Worm (Caenorhabditis elegans) whole organism, L1 larva: Measurements from ENCODE around the gene gly-13.

ENCODE experiments used
- C04F5.9 ChIP-seq: sonication (generic microtip); optimal IDR thresholded peaks from 2 replicates; lab custom pipeline; 2016; ENCODE audit warnings: missing genetic modification characterization, missing compliant biosample characterization
- F16B12.6 ChIP-seq: fragments of 150-350 bp; optimal IDR thresholded peaks from 2 replicates; lab custom pipeline; 2014; ENCODE audit warnings: missing biosample characterization, missing genetic modification characterization
- Y116A8C.19 ChIP-seq: sonication (generic microtip); optimal IDR thresholded peaks from 2 replicates; lab custom pipeline; 2016; ENCODE audit warnings: missing compliant biosample characterization, missing genetic modification characterization, borderline replicate concordance
- aha-1 ChIP-seq: fragments of 150-350 bp; optimal IDR thresholded peaks from 2 replicates; lab custom pipeline; 2014; ENCODE audit warnings: missing biosample characterization, missing genetic modification characterization
- alr-1 ChIP-seq: fragments of 200-800 bp; sonication (Bioruptor generic); optimal IDR thresholded peaks from 2 replicates; lab custom pipeline; 2018; ENCODE audit warnings: borderline replicate concordance, mild to moderate bottlenecking, missing genetic modification characterization, missing compliant biosample characterization
- aly-2 ChIP-seq: fragments of 150-350 bp; optimal IDR thresholded peaks from 2 replicates; lab custom pipeline; 2014; ENCODE audit warnings: missing biosample characterization, missing genetic modification characterization
- blmp-1 ChIP-seq: fragments of 150-350 bp; optimal IDR thresholded peaks from 2 replicates; lab custom pipeline; 2014; ENCODE audit warnings: missing biosample characterization, missing genetic modification characterization
- ceh-63 ChIP-seq: fragments of 200-800 bp; sonication (Bioruptor generic); optimal IDR thresholded peaks from 2 replicates; lab custom pipeline; 2018; ENCODE audit warnings: mild to moderate bottlenecking, missing genetic modification characterization, missing compliant biosample characterization
- ceh-8 ChIP-seq: fragments of 200-800 bp; sonication (Bioruptor generic); optimal IDR thresholded peaks from 2 replicates; lab custom pipeline; 2018; ENCODE audit warnings: mild to moderate bottlenecking, missing genetic modification characterization, moderate library complexity, missing compliant biosample characterization
- ceh-82 ChIP-seq, 3 experiments: fragments of 150-350 bp in 1 of 3; sonication (generic microtip) in 2 of 3; optimal IDR thresholded peaks; 2 replicates each; lab custom pipeline; 2014 to 2017; ENCODE audit warnings: missing biosample characterization in 3 of 3, missing genetic modification characterization in 3 of 3
- ceh-88 ChIP-seq: fragments of 200-800 bp; sonication (Bioruptor generic); IDR thresholded peaks from 2 replicates; pipeline ENCODE4 v1.3.6; 2022; ENCODE audit warnings: missing genetic modification characterization, missing compliant biosample characterization
- efl-1 ChIP-seq, 4 experiments: fragments of 150-350 bp; optimal IDR thresholded peaks in 3 of 4; peaks in 1 of 4; 1 replicate in 1 of 4; 2 replicates in 3 of 4; lab custom pipeline; 2014; ENCODE audit warnings: missing biosample characterization in 2 of 4, missing genetic modification characterization in 2 of 4, missing genetic modification reagents in 2 of 4
- egl-27 ChIP-seq, 2 experiments: fragments of 150-350 bp in 1 of 2; sonication (generic microtip); optimal IDR thresholded peaks; 3 replicates each; lab custom pipeline; 2017 to 2018; ENCODE audit warnings: missing biosample characterization in 2 of 2, missing genetic modification characterization in 2 of 2, missing genetic modification reagents in 2 of 2
- elt-2 ChIP-seq: sonication (generic microtip); optimal IDR thresholded peaks from 2 replicates; lab custom pipeline; 2016; ENCODE audit warnings: missing genetic modification characterization, mild to moderate bottlenecking, inconsistent platforms, missing compliant biosample characterization, missing genetic modification reagents
- elt-3 ChIP-seq, 6 experiments: fragments of 150-350 bp in 1 of 6; sonication (generic microtip); optimal IDR thresholded peaks; 2 replicates each; lab custom pipeline; 2017 to 2018; ENCODE audit warnings: missing biosample characterization in 6 of 6, missing genetic modification characterization in 6 of 6, inconsistent platforms in 1 of 6
- fkh-10 ChIP-seq: sonication (generic microtip); optimal IDR thresholded peaks from 2 replicates; lab custom pipeline; 2017; ENCODE audit warnings: missing biosample characterization, missing genetic modification reagents, missing genetic modification characterization
- fkh-4 ChIP-seq: sonication (generic microtip); optimal IDR thresholded peaks from 2 replicates; lab custom pipeline; 2016; ENCODE audit warnings: missing compliant biosample characterization, missing genetic modification characterization, borderline replicate concordance
- grh-1 ChIP-seq: fragments of 200-800 bp; sonication (Bioruptor generic); IDR thresholded peaks from 2 replicates; pipeline ENCODE4 v1.3.6; 2022; ENCODE audit warnings: missing genetic modification reagents, missing genetic modification characterization, missing compliant biosample characterization
- hlh-17 ChIP-seq: fragments of 200-800 bp; sonication (Bioruptor generic); optimal IDR thresholded peaks from 2 replicates; lab custom pipeline; 2018; ENCODE audit warnings: missing genetic modification characterization, mild to moderate bottlenecking, missing compliant biosample characterization, moderate library complexity, borderline replicate concordance
- irx-1 ChIP-seq: sonication (generic microtip); optimal IDR thresholded peaks from 2 replicates; lab custom pipeline; 2016; ENCODE audit warnings: missing genetic modification characterization, missing compliant biosample characterization
- jun-1 ChIP-seq: fragments of 150-350 bp; optimal IDR thresholded peaks from 2 replicates; lab custom pipeline; 2014; ENCODE audit warnings: missing biosample characterization, missing genetic modification reagents, missing genetic modification characterization
- lin-13 ChIP-seq: fragments of 150-350 bp; optimal IDR thresholded peaks from 2 replicates; lab custom pipeline; 2014; ENCODE audit warnings: missing biosample characterization, missing genetic modification reagents, missing genetic modification characterization
- lin-35 ChIP-seq, 2 experiments: fragments of 150-350 bp; optimal IDR thresholded peaks; 2 replicates each; lab custom pipeline; 2014; ENCODE audit warnings: missing biosample characterization in 2 of 2, missing genetic modification characterization in 2 of 2, missing genetic modification reagents in 2 of 2
- mab-9 ChIP-seq: fragments of 200-800 bp; sonication (Bioruptor generic); IDR thresholded peaks from 2 replicates; pipeline ENCODE4 v1.3.6; 2022; ENCODE audit warnings: missing genetic modification reagents, missing genetic modification characterization, missing compliant biosample characterization
- mep-1 ChIP-seq: fragments of 150-350 bp; optimal IDR thresholded peaks from 2 replicates; lab custom pipeline; 2014; ENCODE audit warnings: missing biosample characterization, missing genetic modification characterization
- nhr-12 ChIP-seq: sonication (generic microtip); optimal IDR thresholded peaks from 2 replicates; lab custom pipeline; 2017; ENCODE audit warnings: missing biosample characterization, missing genetic modification characterization
- nhr-237 ChIP-seq: fragments of 150-350 bp; optimal IDR thresholded peaks from 2 replicates; lab custom pipeline; 2014; ENCODE audit warnings: missing biosample characterization, missing genetic modification characterization
- nhr-47 ChIP-seq: sonication (generic microtip); optimal IDR thresholded peaks from 2 replicates; lab custom pipeline; 2016; ENCODE audit warnings: mild to moderate bottlenecking, missing genetic modification characterization, moderate library complexity, missing compliant biosample characterization
- nhr-84 ChIP-seq: sonication (generic microtip); optimal IDR thresholded peaks from 2 replicates; lab custom pipeline; 2017; ENCODE audit warnings: missing biosample characterization, missing genetic modification characterization
- nhr-90 ChIP-seq: sonication (generic microtip); optimal IDR thresholded peaks from 2 replicates; lab custom pipeline; 2016; ENCODE audit warnings: mild to moderate bottlenecking, missing genetic modification characterization, missing compliant biosample characterization; ENCODE audit not compliant: poor library complexity
- snpc-4 ChIP-seq: fragments of 150-350 bp; optimal IDR thresholded peaks from 2 replicates; lab custom pipeline; 2014; ENCODE audit warnings: missing biosample characterization, missing genetic modification characterization
- sox-4 ChIP-seq: sonication (generic microtip); optimal IDR thresholded peaks from 2 replicates; lab custom pipeline; 2016; ENCODE audit warnings: missing genetic modification characterization, missing compliant biosample characterization
- sptf-1 ChIP-seq: fragments of 150-350 bp; optimal IDR thresholded peaks from 2 replicates; lab custom pipeline; 2014; ENCODE audit warnings: missing biosample characterization, missing genetic modification characterization
- sup-37 ChIP-seq: fragments of 200-800 bp; sonication (Bioruptor generic); optimal IDR thresholded peaks from 2 replicates; lab custom pipeline; 2018; ENCODE audit warnings: mild to moderate bottlenecking, missing genetic modification characterization, missing compliant biosample characterization
- swsn-7 ChIP-seq: sonication (generic microtip); optimal IDR thresholded peaks from 2 replicates; lab custom pipeline; 2016; ENCODE audit warnings: missing genetic modification characterization, missing compliant biosample characterization
- tbx-2 ChIP-seq: sonication (generic microtip); optimal IDR thresholded peaks from 2 replicates; lab custom pipeline; 2016; ENCODE audit warnings: missing genetic modification characterization, missing compliant biosample characterization
- tlp-1 ChIP-seq: fragments of 150-350 bp; optimal IDR thresholded peaks from 2 replicates; lab custom pipeline; 2014; ENCODE audit warnings: missing biosample characterization, missing genetic modification characterization
- unc-130 ChIP-seq: fragments of 150-350 bp; optimal IDR thresholded peaks from 2 replicates; lab custom pipeline; 2017; ENCODE audit warnings: missing biosample characterization, missing genetic modification characterization, inconsistent platforms
- unc-30 ChIP-seq: sonication (generic microtip); optimal IDR thresholded peaks from 2 replicates; lab custom pipeline; 2017; ENCODE audit warnings: missing biosample characterization, missing genetic modification characterization
- unc-62 ChIP-seq: fragments of 150-350 bp; optimal IDR thresholded peaks from 2 replicates; lab custom pipeline; 2014; ENCODE audit warnings: missing biosample characterization, missing genetic modification reagents, missing genetic modification characterization
- unc-86 ChIP-seq: sonication (generic microtip); optimal IDR thresholded peaks from 2 replicates; lab custom pipeline; 2016; ENCODE audit warnings: missing genetic modification characterization, missing compliant biosample characterization
- unc-98 ChIP-seq: fragments of 200-800 bp; sonication (Bioruptor generic); IDR thresholded peaks from 2 replicates; pipeline ENCODE4 v1.3.6; 2022; ENCODE audit warnings: missing genetic modification characterization, missing compliant biosample characterization
- vab-15 ChIP-seq: sonication (generic microtip); optimal IDR thresholded peaks from 2 replicates; lab custom pipeline; 2017; ENCODE audit warnings: missing genotype, mild to moderate bottlenecking, missing genetic modification characterization, missing compliant biosample characterization
- zag-1 ChIP-seq: fragments of 150-350 bp; optimal IDR thresholded peaks from 2 replicates; lab custom pipeline; 2014; ENCODE audit warnings: missing biosample characterization, missing genetic modification characterization
- zip-4 ChIP-seq: fragments of 200-800 bp; sonication (Bioruptor generic); optimal IDR thresholded peaks from 2 replicates; lab custom pipeline; 2018; ENCODE audit warnings: mild to moderate bottlenecking, missing genetic modification characterization, moderate library complexity, missing compliant biosample characterization
- ztf-11 ChIP-seq, 2 experiments: sonication (generic microtip); optimal IDR thresholded peaks; 2 replicates each; lab custom pipeline; 2016 to 2017; ENCODE audit warnings: missing genetic modification characterization in 2 of 2, missing biosample characterization in 1 of 2, missing compliant biosample characterization in 1 of 2
- ztf-4 ChIP-seq: fragments of 150-350 bp; optimal IDR thresholded peaks from 2 replicates; lab custom pipeline; 2014; ENCODE audit warnings: missing biosample characterization, missing genetic modification characterization

The gly-13 gene

ce11 chrX:9283026-9283425, 13.4 kb downstream of the gly-13 start, which contains the start of gene B0416.11:
Gene B0416.11, minus strand, starts transcription at chrX:9283126.
- no peak for TF ChIP-seq tbx-2 (tag; lab: Kevin White, UChicago)
- TF ChIP-seq mep-1 (tag; lab: Kevin White, UChicago): no peak
- no peak for TF ChIP-seq ceh-8 (GFP tag; lab: Kevin White, UChicago)
- no peak for TF ChIP-seq alr-1
- TF ChIP-seq ztf-4 (tag; lab: Kevin White, UChicago): no peak
- no peak for TF ChIP-seq sptf-1 (tag; lab: Kevin White, UChicago)
- no peak for TF ChIP-seq nhr-84 (tag; lab: Kevin White, UChicago)
- TF ChIP-seq, all 84 proteins: peak for 0

- no peak for TF ChIP-seq tlp-1 (tag; lab: Kevin White, UChicago)
- no peak for TF ChIP-seq irx-1 (tag; lab: Kevin White, UChicago)
- no peak for TF ChIP-seq zip-4
- no peak for TF ChIP-seq unc-30 (tag; lab: Kevin White, UChicago)
- no peak for TF ChIP-seq unc-86 (tag; lab: Kevin White, UChicago)
- TF ChIP-seq nhr-90 (tag; lab: Kevin White, UChicago): no peak
- no peak for TF ChIP-seq hlh-17 (GFP tag; lab: Kevin White, UChicago)
- no peak for TF ChIP-seq elt-2 (tag; lab: Kevin White, UChicago)
- TF ChIP-seq jun-1 (tag; lab: Kevin White, UChicago): no peak
- no peak for TF ChIP-seq snpc-4 (tag; lab: Kevin White, UChicago)
- TF ChIP-seq blmp-1 (tag; lab: Kevin White, UChicago): no peak
- TF ChIP-seq Y116A8C.19 (tag; lab: Kevin White, UChicago): no peak
Measured at ce11 chrX:9278653-9279052, 17.8 kb downstream of the gly-13 start, which contains the start of gene B0416.4. Gene B0416.4, plus strand, starts transcription at chrX:9278953.

ce11 chrX:9274574-9274973, 21.8 kb downstream of the gly-13 start, which contains the start of gene B0416.10:
Gene B0416.10, minus strand, starts transcription at chrX:9274674.
- TF ChIP-seq mab-9 (GFP tag; lab: Robert Waterston, UW) (no peak), nhr-237 (tag; lab: Kevin White, UChicago) (no peak), mep-1 (tag; lab: Kevin White, UChicago) (no peak), unc-130 (tag; lab: Kevin White, UChicago) (no peak), aha-1 (tag; lab: Kevin White, UChicago) (no peak), fkh-10 (no peak), Y116A8C.19 (tag; lab: Kevin White, UChicago) (no peak), unc-98 (no peak), egl-27 (tag; optimal IDR thresholded peaks at IDR 0.05; lab: Kevin White, UChicago) (no peak), irx-1 (tag; lab: Kevin White, UChicago) (no peak), ceh-88 (GFP tag; lab: Robert Waterston, UW) (no peak), fkh-4 (tag; lab: Kevin White, UChicago) (no peak), elt-3 (tag; optimal IDR thresholded peaks at IDR 0.05; lab: Kevin White, UChicago) (no peak), swsn-7 (tag; lab: Kevin White, UChicago) (no peak), nhr-47 (tag; lab: Kevin White, UChicago) (no peak), unc-62 (GFP tag; lab: Kevin White, UChicago) (no peak), C04F5.9 (tag; lab: Kevin White, UChicago) (no peak)

- TF ChIP-seq ztf-11 (tag; optimal IDR thresholded peaks at IDR 0.05; lab: Kevin White, UChicago) (no peak), zag-1 (tag; lab: Kevin White, UChicago) (no peak), efl-1 (optimal IDR thresholded peaks at IDR 0.05; lab: Kevin White, UChicago) (no peak), efl-1 (GFP tag; optimal IDR thresholded peaks at IDR 0.05 in 1 of 2; lab: Kevin White, UChicago) (no peak), ceh-82 (tag; optimal IDR thresholded peaks at IDR 0.05; lab: Kevin White, UChicago) (peak in 1 of 3 experiments; percentile 39), vab-15 (tag; lab: Kevin White, UChicago) (no peak), sup-37 (GFP tag; lab: Kevin White, UChicago) (no peak), lin-13 (GFP tag; lab: Kevin White, UChicago) (no peak), nhr-12 (tag; lab: Kevin White, UChicago) (no peak), lin-35 (GFP tag; optimal IDR thresholded peaks at IDR 0.05; lab: Kevin White, UChicago) (peak in 1 of 2 experiments; percentile 58), sox-4 (tag; lab: Kevin White, UChicago) (no peak), grh-1 (GFP tag; lab: Robert Waterston, UW) (no peak), ztf-4 (tag; lab: Kevin White, UChicago) (no peak), ceh-88 (GFP tag; lab: Robert Waterston, UW) (no peak), aly-2 (no peak), ceh-63 (GFP tag; lab: Kevin White, UChicago) (no peak), Y116A8C.19 (tag; lab: Kevin White, UChicago) (no peak), aha-1 (tag; lab: Kevin White, UChicago) (no peak), F16B12.6 (tag; lab: Kevin White, UChicago) (peak; percentile 81)
Measured at ce11 chrX:9271886-9272285, 24.5 kb downstream of the gly-13 start.
